Fruit fly (Drosophila melanogaster): ENCODE results near the gene Vps13B.
A peak's percentile ranks its signal among the peaks of the same experiment; 100 is the strongest.

The Vps13B gene

dm6 chr3R:29983073-29983544, 47.3 kb downstream of the Vps13B start, which contains the start of gene CG7896 (continued):
- peak; percentile 60 for TF ChIP-seq Chrac-16 (GFP tag; optimal IDR thresholded peaks at IDR 0.05)
- TF ChIP-seq tap (tag; optimal IDR thresholded peaks at IDR 0.05) = peak; percentile 48
- TF ChIP-seq sna (GFP tag; IDR thresholded peaks at IDR 0.05; ENCODE audit: partially characterized antibody) = no peak
- TF ChIP-seq nau (GFP tag; optimal IDR thresholded peaks at IDR 0.05) = peak; percentile 38
- no peak for TF ChIP-seq CG2129 (GFP tag; IDR thresholded peaks at IDR 0.05; ENCODE audit: partially characterized antibody)
- TF ChIP-seq ci (GFP tag; IDR thresholded peaks at IDR 0.05) = peak; percentile 58; the same call in 1 of the 3 replicates
- no peak for TF ChIP-seq tx (GFP tag; optimal IDR thresholded peaks at IDR 0.05)
- TF ChIP-seq CG13424 (tag; optimal IDR thresholded peaks at IDR 0.05) = peak; percentile 80
- no peak for TF ChIP-seq wek (GFP tag; optimal IDR thresholded peaks at IDR 0.05)
- TF ChIP-seq CG1233 (GFP tag; optimal IDR thresholded peaks at IDR 0.05) = peak; percentile 13
- no peak for TF ChIP-seq CG11504 (tag; optimal IDR thresholded peaks at IDR 0.05)
- TF ChIP-seq Dad (GFP tag; optimal IDR thresholded peaks at IDR 0.05) = no peak
- TF ChIP-seq bowl (GFP tag; IDR thresholded peaks at IDR 0.05) = no peak
- no peak for TF ChIP-seq sima (GFP tag; optimal IDR thresholded peaks at IDR 0.05)
- TF ChIP-seq B-H2 (GFP tag; optimal IDR thresholded peaks at IDR 0.05) = peak; percentile 4
- TF ChIP-seq CG14441 (GFP tag; IDR thresholded peaks at IDR 0.05) = peak; percentile 81
- peak; percentile 1 for TF ChIP-seq CG4617 (GFP tag; optimal IDR thresholded peaks at IDR 0.05; ENCODE audit: borderline replicate concordance)
- no peak for TF ChIP-seq CG30020 (tag; optimal IDR thresholded peaks at IDR 0.05)
- no peak for TF ChIP-seq ap (GFP tag; IDR thresholded peaks at IDR 0.05)
- TF ChIP-seq Sox100B (GFP tag; optimal IDR thresholded peaks at IDR 0.05) = peak; percentile 75
- peak; percentile 59 for TF ChIP-seq CG18619 (GFP tag; optimal IDR thresholded peaks at IDR 0.05)
- no peak for TF ChIP-seq Hr39 (optimal IDR thresholded peaks at IDR 0.05)
- TF ChIP-seq psq (GFP tag; optimal IDR thresholded peaks at IDR 0.05) = peak; percentile 4
- TF ChIP-seq hkb (optimal IDR thresholded peaks at IDR 0.05) = no peak
- TF ChIP-seq hkb (GFP tag; IDR thresholded peaks at IDR 0.05) = peak; percentile 88
- TF ChIP-seq sd (tag; optimal IDR thresholded peaks at IDR 0.05) = peak; percentile 19
- no peak for TF ChIP-seq CkIIα-i1 (GFP tag; IDR thresholded peaks at IDR 0.05)
- no peak for TF ChIP-seq tup (GFP tag; optimal IDR thresholded peaks at IDR 0.05)
- peak; percentile 90 for TF ChIP-seq Xrp1 (GFP tag; IDR thresholded peaks at IDR 0.05)
- TF ChIP-seq onecut (GFP tag; IDR thresholded peaks at IDR 0.05) = peak; percentile 59
- TF ChIP-seq wor (GFP tag; IDR thresholded peaks at IDR 0.05) = peak; percentile 75
- peak; percentile 31; the same call in 1 of the 2 replicates for TF ChIP-seq Adf1 (GFP tag; IDR thresholded peaks at IDR 0.05)
- no peak for TF ChIP-seq emc (GFP tag; optimal IDR thresholded peaks at IDR 0.05)
- TF ChIP-seq lov (optimal IDR thresholded peaks at IDR 0.05) = no peak
- 0 out of 3 replicates have a peak, but pooled peaks have one; percentile 61 for TF ChIP-seq lov (GFP tag; IDR thresholded peaks at IDR 0.05)
- TF ChIP-seq CG3065 (GFP tag; optimal IDR thresholded peaks at IDR 0.05) = no peak
- TF ChIP-seq oc (tag; optimal IDR thresholded peaks at IDR 0.05) = no peak
- no peak for TF ChIP-seq Sry-δ (GFP tag; optimal IDR thresholded peaks at IDR 0.05)
- peak; percentile 53; the same call in 1 of the 3 replicates for TF ChIP-seq ase (GFP tag; IDR thresholded peaks at IDR 0.05)
- no peak for TF ChIP-seq CG4282 (GFP tag; optimal IDR thresholded peaks at IDR 0.05)
- peak; percentile 48 for TF ChIP-seq CG15514 (GFP tag; optimal IDR thresholded peaks at IDR 0.05)
- TF ChIP-seq CG11093 (GFP tag; IDR thresholded peaks at IDR 0.05) = peak; percentile 78
- TF ChIP-seq Scr (GFP tag; IDR thresholded peaks at IDR 0.05; ENCODE audit: partially characterized antibody) = no peak
- peak; percentile 84 for TF ChIP-seq CG31441 (GFP tag; IDR thresholded peaks at IDR 0.05)
- peak; percentile 64 for TF ChIP-seq CG10209 (GFP tag; optimal IDR thresholded peaks at IDR 0.05)
- no peak for TF ChIP-seq pita (GFP tag; optimal IDR thresholded peaks at IDR 0.05)
- no peak for TF ChIP-seq YL-1 (GFP tag; optimal IDR thresholded peaks at IDR 0.05)
- TF ChIP-seq corto (GFP tag; optimal IDR thresholded peaks at IDR 0.05) = peak; percentile 91
- peak; percentile 51; the same call in 1 of the 2 replicates for TF ChIP-seq MBD-R2 (GFP tag; IDR thresholded peaks at IDR 0.05)
- peak; percentile 78 for TF ChIP-seq CG32772 (GFP tag; IDR thresholded peaks at IDR 0.05)
- TF ChIP-seq CrebB (tag; optimal IDR thresholded peaks at IDR 0.05) = no peak
- no peak for TF ChIP-seq CG11696 (GFP tag; IDR thresholded peaks at IDR 0.05)

Measured in whole organism, embryonic.